Worm (Caenorhabditis elegans) whole organism, late embryonic: ENCODE results near the gene sru-21.
A peak's percentile ranks its signal among the peaks of the same experiment; 100 is the strongest.

Experiments
- C38D4.7 ChIP-seq: fragments of 200-800 bp; sonication (Bioruptor generic); optimal IDR thresholded peaks from 2 replicates; lab custom pipeline; 2018; ENCODE audit warnings: mild to moderate bottlenecking, missing genetic modification characterization, moderate library complexity, missing compliant biosample characterization
- F13H6.1 ChIP-seq: sonication (generic microtip); optimal IDR thresholded peaks from 2 replicates; lab custom pipeline; 2016; ENCODE audit warnings: missing genetic modification characterization, missing compliant biosample characterization
- K02D7.2 ChIP-seq: sonication (generic microtip); optimal IDR thresholded peaks from 2 replicates; lab custom pipeline; 2017; ENCODE audit warnings: mild to moderate bottlenecking, missing genetic modification characterization, missing compliant biosample characterization
- K09A11.1 ChIP-seq: sonication (generic microtip); optimal IDR thresholded peaks from 2 replicates; lab custom pipeline; 2017; ENCODE audit warnings: antibody characterized with exemption, mild to moderate bottlenecking, missing genetic modification characterization, missing compliant biosample characterization; ENCODE audit not compliant: insufficient read depth
- T23F11.4 ChIP-seq: fragments of 200-800 bp; sonication (Bioruptor generic); optimal IDR thresholded peaks from 2 replicates; lab custom pipeline; 2018; ENCODE audit warnings: mild to moderate bottlenecking, missing genetic modification characterization, missing compliant biosample characterization
- ahr-1 ChIP-seq: sonication (generic microtip); optimal IDR thresholded peaks from 2 replicates; lab custom pipeline; 2016; ENCODE audit warnings: missing genetic modification characterization, missing compliant biosample characterization
- ama-1 ChIP-seq: fragments of 150-350 bp; optimal IDR thresholded peaks from 2 replicates; lab custom pipeline; 2014
- ceh-18 ChIP-seq: sonication (generic microtip); optimal IDR thresholded peaks from 2 replicates; lab custom pipeline; 2016; ENCODE audit warnings: missing genetic modification characterization, missing compliant biosample characterization
- ceh-19 ChIP-seq: fragments of 200-800 bp; sonication (Bioruptor generic); optimal IDR thresholded peaks from 2 replicates; lab custom pipeline; 2018; ENCODE audit warnings: mild to moderate bottlenecking, missing genetic modification characterization, missing compliant biosample characterization
- ceh-34 ChIP-seq: sonication (generic microtip); optimal IDR thresholded peaks from 2 replicates; lab custom pipeline; 2016; ENCODE audit warnings: mild to moderate bottlenecking, missing genetic modification characterization, missing compliant biosample characterization
- ceh-45 ChIP-seq: fragments of 200-800 bp; sonication (Bioruptor generic); IDR thresholded peaks from 2 replicates; pipeline ENCODE4 v1.3.6; 2022; ENCODE audit warnings: missing genetic modification reagents, missing genetic modification characterization, missing compliant biosample characterization
- ceh-48 ChIP-seq: sonication (generic microtip); optimal IDR thresholded peaks from 2 replicates; lab custom pipeline; 2016; ENCODE audit warnings: missing genetic modification characterization, inconsistent platforms, missing compliant biosample characterization
- ceh-6 ChIP-seq: fragments of 200-800 bp; sonication (Bioruptor generic); optimal IDR thresholded peaks from 2 replicates; lab custom pipeline; 2018; ENCODE audit warnings: mild to moderate bottlenecking, missing genetic modification characterization, missing compliant biosample characterization
- dmd-4 ChIP-seq: sonication (generic microtip); optimal IDR thresholded peaks from 2 replicates; lab custom pipeline; 2016; ENCODE audit warnings: borderline replicate concordance, missing genetic modification characterization, missing compliant biosample characterization
- dve-1 ChIP-seq: sonication (generic microtip); optimal IDR thresholded peaks from 2 replicates; lab custom pipeline; 2017; ENCODE audit warnings: antibody characterized with exemption, mild to moderate bottlenecking, missing genetic modification characterization, missing compliant biosample characterization
- elt-4 ChIP-seq: sonication (generic microtip); optimal IDR thresholded peaks from 2 replicates; lab custom pipeline; 2016; ENCODE audit warnings: missing genetic modification characterization, missing compliant biosample characterization
- eyg-1 ChIP-seq: sonication (generic microtip); optimal IDR thresholded peaks from 2 replicates; lab custom pipeline; 2016; ENCODE audit warnings: missing genotype, missing genetic modification characterization, missing compliant biosample characterization
- fax-1 ChIP-seq: sonication (generic microtip); optimal IDR thresholded peaks from 2 replicates; lab custom pipeline; 2016; ENCODE audit warnings: missing genotype, missing genetic modification characterization, missing compliant biosample characterization
- fkh-10 ChIP-seq: fragments of 150-350 bp; optimal IDR thresholded peaks from 2 replicates; lab custom pipeline; 2014; ENCODE audit warnings: missing biosample characterization, missing genetic modification reagents, missing genetic modification characterization
- gmeb-2 ChIP-seq: sonication (generic microtip); optimal IDR thresholded peaks from 2 replicates; lab custom pipeline; 2016; ENCODE audit warnings: missing genetic modification characterization, inconsistent platforms, missing compliant biosample characterization
- hlh-30 ChIP-seq: sonication (generic microtip); optimal IDR thresholded peaks from 2 replicates; lab custom pipeline; 2017; ENCODE audit warnings: antibody characterized with exemption, missing genetic modification characterization, missing compliant biosample characterization; ENCODE audit not compliant: insufficient read depth
- hlh-6 ChIP-seq: sonication (generic microtip); optimal IDR thresholded peaks from 2 replicates; lab custom pipeline; 2016; ENCODE audit warnings: missing genotype, missing genetic modification characterization, missing compliant biosample characterization
- hlh-8 ChIP-seq: sonication (generic microtip); optimal IDR thresholded peaks from 2 replicates; lab custom pipeline; 2016; ENCODE audit warnings: missing genotype, missing genetic modification characterization, missing compliant biosample characterization
- lim-6 ChIP-seq: sonication (generic microtip); optimal IDR thresholded peaks from 2 replicates; lab custom pipeline; 2016; ENCODE audit warnings: missing genetic modification characterization, missing compliant biosample characterization
- madf-2 ChIP-seq: sonication (generic microtip); optimal IDR thresholded peaks from 2 replicates; lab custom pipeline; 2017; ENCODE audit warnings: missing genetic modification characterization, missing compliant biosample characterization
- mec-3 ChIP-seq: sonication (generic microtip); optimal IDR thresholded peaks from 2 replicates; lab custom pipeline; 2016; ENCODE audit warnings: borderline replicate concordance, missing genetic modification characterization, missing compliant biosample characterization
- nfya-1 ChIP-seq: sonication (generic microtip); optimal IDR thresholded peaks from 2 replicates; lab custom pipeline; 2017; ENCODE audit warnings: missing genetic modification characterization, mild to moderate bottlenecking, missing compliant biosample characterization, antibody characterized with exemption, moderate library complexity
- nhr-232 ChIP-seq: sonication (generic microtip); optimal IDR thresholded peaks from 2 replicates; lab custom pipeline; 2016; ENCODE audit warnings: missing genetic modification characterization, missing compliant biosample characterization
- npax-4 ChIP-seq: sonication (generic microtip); optimal IDR thresholded peaks from 2 replicates; lab custom pipeline; 2016; ENCODE audit warnings: missing genetic modification characterization, missing compliant biosample characterization
- pat-9 ChIP-seq: fragments of 200-800 bp; sonication (Bioruptor generic); optimal IDR thresholded peaks from 2 replicates; lab custom pipeline; 2018; ENCODE audit warnings: mild to moderate bottlenecking, missing genetic modification characterization, moderate library complexity, missing compliant biosample characterization
- pros-1 ChIP-seq: fragments of 150-350 bp; optimal IDR thresholded peaks from 2 replicates; lab custom pipeline; 2014; ENCODE audit warnings: missing biosample characterization, missing genetic modification reagents, missing genetic modification characterization
- ref-2 ChIP-seq: sonication (generic microtip); optimal IDR thresholded peaks from 2 replicates; lab custom pipeline; 2016; ENCODE audit warnings: missing genetic modification characterization, missing compliant biosample characterization
- rnt-1 ChIP-seq: sonication (generic microtip); optimal IDR thresholded peaks from 2 replicates; lab custom pipeline; 2016; ENCODE audit warnings: missing genetic modification characterization, missing compliant biosample characterization
- sox-2 ChIP-seq: fragments of 200-800 bp; sonication (Bioruptor generic); IDR thresholded peaks from 2 replicates; pipeline ENCODE4 v1.3.6; 2022; ENCODE audit warnings: missing genetic modification reagents, missing genetic modification characterization, missing compliant biosample characterization
- syd-9 ChIP-seq: sonication (generic microtip); optimal IDR thresholded peaks from 2 replicates; lab custom pipeline; 2016; ENCODE audit warnings: mild to moderate bottlenecking, missing genetic modification characterization, moderate library complexity, missing compliant biosample characterization
- tbx-2 ChIP-seq: sonication (generic microtip); optimal IDR thresholded peaks from 2 replicates; lab custom pipeline; 2016; ENCODE audit warnings: missing genetic modification characterization, missing compliant biosample characterization
- unc-42 ChIP-seq: sonication (generic microtip); optimal IDR thresholded peaks from 2 replicates; lab custom pipeline; 2016; ENCODE audit warnings: missing genotype, missing genetic modification characterization, missing compliant biosample characterization
- unc-55 ChIP-seq: sonication (generic microtip); optimal IDR thresholded peaks from 2 replicates; lab custom pipeline; 2017; ENCODE audit warnings: missing biosample characterization, missing genetic modification reagents, missing genetic modification characterization
- unc-86 ChIP-seq: sonication (generic microtip); optimal IDR thresholded peaks from 2 replicates; lab custom pipeline; 2016; ENCODE audit warnings: missing genetic modification characterization, missing compliant biosample characterization

sru-21 gene

DNA sequence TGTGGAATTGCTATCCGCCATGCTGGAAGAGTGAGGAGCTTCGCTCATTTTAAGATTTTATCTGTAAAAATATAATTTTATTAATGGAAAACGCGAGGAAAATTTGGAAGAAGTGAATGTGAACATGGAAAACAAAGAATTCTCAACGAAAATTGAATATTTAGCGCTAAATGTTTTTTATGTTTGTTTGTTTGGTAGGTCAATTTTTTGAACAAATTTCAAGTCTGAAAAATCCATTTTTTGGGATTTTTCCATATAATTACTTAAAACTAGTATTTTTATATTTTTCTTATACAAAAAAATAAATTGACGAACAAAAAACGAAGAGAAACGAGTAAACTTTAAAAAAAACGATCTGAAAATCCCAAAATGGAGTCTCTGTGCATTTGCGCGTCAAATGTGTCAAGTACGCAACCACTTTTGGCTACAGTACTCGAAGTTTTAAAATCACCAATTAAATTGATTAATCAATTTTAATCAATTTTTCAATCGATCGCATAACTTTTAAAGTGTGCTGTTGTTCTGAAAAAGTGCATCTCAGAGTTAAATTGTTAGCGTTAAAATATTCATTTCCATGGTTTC, 40.4 kb downstream of the sru-21 start, which contains the start of gene fbxa-215:
Gene fbxa-215 (minus strand): TSS at position 61 of the 582 bp plus-strand sequence.
- TF ChIP-seq ref-2 = no peak
- no peak for TF ChIP-seq unc-55
- no peak for TF ChIP-seq C38D4.7 (GFP tag; lab: Kevin White, UChicago)
- no peak for TF ChIP-seq K02D7.2 (tag; lab: Kevin White, UChicago)
- no peak for TF ChIP-seq hlh-30 (tag; lab: Kevin White, UChicago)
- TF ChIP-seq ceh-34 (tag; lab: Kevin White, UChicago) = no peak
- TF ChIP-seq lim-6 = no peak
- TF ChIP-seq ahr-1 (tag; lab: Kevin White, UChicago) = no peak
- no peak for TF ChIP-seq gmeb-2 (tag; lab: Kevin White, UChicago)
- TF ChIP-seq F13H6.1 (tag; lab: Kevin White, UChicago) = no peak
- no peak for TF ChIP-seq ama-1 (lab: Kevin White, UChicago)
- no peak for TF ChIP-seq dve-1
- no peak for TF ChIP-seq rnt-1 (tag; lab: Kevin White, UChicago)
- TF ChIP-seq sox-2 = no peak
- no peak for TF ChIP-seq mec-3 (tag; lab: Kevin White, UChicago)
- TF ChIP-seq dmd-4 (tag; lab: Kevin White, UChicago) = no peak
- TF ChIP-seq npax-4 (tag; lab: Kevin White, UChicago) = no peak
- TF ChIP-seq pros-1 = no peak
- TF ChIP-seq ceh-6 (GFP tag; lab: Kevin White, UChicago) = no peak

DNA sequence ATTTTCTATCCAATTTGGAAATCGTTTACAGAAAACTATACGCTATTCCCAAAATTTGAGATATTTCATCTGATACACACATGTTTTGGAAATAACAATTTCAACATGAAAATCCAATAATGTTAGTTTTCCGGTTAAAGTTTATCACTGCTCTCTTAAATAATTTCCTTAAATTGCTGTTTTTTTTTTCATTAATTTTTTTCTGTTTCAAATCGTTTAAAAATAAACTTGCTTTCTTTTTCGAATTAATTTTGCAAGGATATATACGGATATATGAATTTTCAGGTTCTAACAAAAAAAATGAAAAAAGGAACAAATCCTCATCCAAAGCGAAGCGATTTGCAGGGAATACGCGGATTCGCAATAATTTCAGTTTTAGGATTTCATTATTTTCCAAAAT, 46.9 kb downstream of the sru-21 start, which contains the start of gene oac-48:
Gene oac-48 (plus strand): TSS at position 301 of the 400 bp plus-strand sequence.
- TF ChIP-seq fax-1 (no peak), unc-42 (tag; lab: Kevin White, UChicago) (no peak), madf-2 (tag; lab: Kevin White, UChicago) (no peak), gmeb-2 (tag; lab: Kevin White, UChicago) (no peak), tbx-2 (no peak), dve-1 (no peak), lim-6 (no peak), K09A11.1 (no peak), hlh-6 (tag; lab: Kevin White, UChicago) (no peak), syd-9 (tag; lab: Kevin White, UChicago) (no peak), nhr-232 (tag; lab: Kevin White, UChicago) (no peak), ceh-45 (GFP tag; lab: Robert Waterston, UW) (no peak), ceh-48 (tag; lab: Kevin White, UChicago) (no peak), unc-86 (tag; lab: Kevin White, UChicago) (no peak)

DNA sequence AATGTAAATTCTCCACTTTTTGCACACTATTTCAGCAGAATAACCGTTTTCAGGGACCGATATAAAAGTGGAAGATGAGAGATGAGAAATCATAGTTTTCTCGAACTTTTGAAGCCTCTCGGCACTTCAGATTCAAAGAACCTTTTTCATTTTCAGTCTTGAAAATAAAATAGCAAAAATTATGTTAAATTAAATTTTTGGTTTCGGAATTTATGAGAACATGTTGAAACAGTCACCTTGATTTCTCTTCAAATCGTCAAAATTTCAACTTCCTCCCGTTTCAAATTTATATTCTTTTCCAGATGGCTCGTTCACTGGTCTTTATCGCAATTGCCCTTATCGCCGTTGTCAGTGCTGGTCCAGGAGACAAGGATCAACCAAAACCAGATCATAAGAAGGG, 52.1 kb downstream of the sru-21 start, which contains the start of gene srlf-26:
Gene srlf-26 (plus strand): TSS at position 301 of the 400 bp plus-strand sequence.
- TF ChIP-seq ceh-19 (GFP tag; lab: Kevin White, UChicago) = no peak
- no peak for TF ChIP-seq T23F11.4
- no peak for TF ChIP-seq ceh-18 (tag; lab: Kevin White, UChicago)
- TF ChIP-seq elt-4 (tag; lab: Kevin White, UChicago) = no peak
- no peak for TF ChIP-seq ceh-6 (GFP tag; lab: Kevin White, UChicago)
- TF ChIP-seq hlh-8 (tag; lab: Kevin White, UChicago) = no peak
- TF ChIP-seq ahr-1 (tag; lab: Kevin White, UChicago) = no peak
- TF ChIP-seq sox-2 = no peak
- no peak for TF ChIP-seq mec-3 (tag; lab: Kevin White, UChicago)
- no peak for TF ChIP-seq pat-9 (tag; lab: Kevin White, UChicago)
- TF ChIP-seq unc-55 = no peak
- TF ChIP-seq, all 69 proteins: peak for 0

ce11 chrIV:13679495-13679894, 52.9 kb downstream of the sru-21 start:
- TF ChIP-seq ceh-18 (tag; lab: Kevin White, UChicago) (no peak), nfya-1 (tag; lab: Kevin White, UChicago) (peak; percentile 77), elt-4 (tag; lab: Kevin White, UChicago) (no peak), nhr-232 (tag; lab: Kevin White, UChicago) (no peak), eyg-1 (tag; lab: Kevin White, UChicago) (no peak), fkh-10 (no peak), sox-2 (no peak)
